Fruit fly (Drosophila melanogaster): ENCODE measurements around the gene Snr1.

- TF ChIP-seq CG8478 (optimal IDR thresholded peaks at IDR 0.05) (no peak), CTCF (optimal IDR thresholded peaks at IDR 0.05) (no peak)
Observed at dm6 chr3R:5463199-5463949, 7.4 kb upstream of the Snr1 start.
